Worm (Caenorhabditis elegans): Measurements from ENCODE around the gene pqn-10.

DNA sequence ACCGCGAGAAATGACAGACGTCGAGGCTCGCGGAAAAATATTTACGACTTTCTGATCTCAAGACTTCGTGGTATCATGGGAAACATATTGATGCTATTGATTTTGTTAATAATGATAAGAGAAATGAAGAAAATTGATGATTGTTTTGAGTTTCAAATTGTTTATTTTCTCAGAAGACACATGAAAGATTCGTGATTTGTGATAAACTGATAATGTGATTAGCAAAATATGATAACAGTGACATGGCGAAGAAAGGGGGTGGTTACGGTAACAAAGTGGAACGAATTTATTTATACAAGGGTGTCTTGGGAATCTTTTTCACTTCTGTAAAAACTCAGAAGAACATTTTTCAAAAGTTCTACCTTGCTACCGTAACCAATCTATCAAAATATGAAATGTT lies 18.7 kb upstream of the pqn-10 start:
- TF ChIP-seq tbx-11 (GFP tag; IDR thresholded peaks at IDR 0.05) (no peak), ceh-36 (tag; optimal IDR thresholded peaks at IDR 0.05) (no peak), ama-1 (optimal IDR thresholded peaks at IDR 0.05) (no peak), scrt-1 (GFP tag; IDR thresholded peaks at IDR 0.05) (no peak), sea-1 (GFP tag; conservative IDR thresholded peaks at IDR 0.05) (no peak), hnd-1 (tag; optimal IDR thresholded peaks at IDR 0.05) (no peak), flt-1 (GFP tag; IDR thresholded peaks at IDR 0.05) (no peak), B0310.2 (tag; optimal IDR thresholded peaks at IDR 0.05) (no peak), aly-1 (tag; optimal IDR thresholded peaks at IDR 0.05) (no peak), ceh-13 (GFP tag; optimal IDR thresholded peaks at IDR 0.05) (no peak), hmg-4 (GFP tag; optimal IDR thresholded peaks at IDR 0.05) (no peak), tra-4 (tag; optimal IDR thresholded peaks at IDR 0.05) (no peak), tbx-37 (GFP tag; conservative IDR thresholded peaks at IDR 0.05) (no peak), F13C5.2 (tag; optimal IDR thresholded peaks at IDR 0.05) (no peak)

Measured in whole organism, early embryonic.